Fruit fly (Drosophila melanogaster) whole organism, embryonic: ENCODE measurements around the gene Bace.

Source experiments
- Bteb2 ChIP-seq: fragments of 200-800 bp; sonication (Bioruptor generic); optimal IDR thresholded peaks from 2 replicates; lab custom pipeline; 2016; ENCODE audit warnings: missing biosample characterization, missing genetic modification characterization
- CG10431 ChIP-seq: fragments of 200-800 bp; sonication (Bioruptor generic); optimal IDR thresholded peaks from 3 replicates; lab custom pipeline; 2018; ENCODE audit warnings: missing biosample characterization, mild to moderate bottlenecking, missing genetic modification characterization
- CG10462 ChIP-seq: fragments of 200-800 bp; sonication (Bioruptor generic); optimal IDR thresholded peaks from 2 replicates; lab custom pipeline; 2016; ENCODE audit warnings: missing biosample characterization, missing genetic modification characterization
- CG11085 ChIP-seq: fragments of 200-800 bp; sonication (Bioruptor generic); IDR thresholded peaks from 2 replicates; pipeline ENCODE4 v1.3.6; 2022; ENCODE audit warnings: missing biosample characterization, missing genetic modification characterization
- CG11504 ChIP-seq: fragments of 200-800 bp; sonication (Bioruptor generic); optimal IDR thresholded peaks from 3 replicates; lab custom pipeline; 2019; ENCODE audit warnings: missing biosample characterization, mild to moderate bottlenecking, missing genetic modification characterization, moderate library complexity
- CG11723 ChIP-seq: fragments of 200-800 bp; sonication (Bioruptor generic); optimal IDR thresholded peaks from 2 replicates; lab custom pipeline; 2017; ENCODE audit warnings: missing biosample characterization, mild to moderate bottlenecking, missing genetic modification characterization
- CG17361 ChIP-seq: fragments of 200-800 bp; sonication (Bioruptor generic); IDR thresholded peaks from 3 replicates; pipeline ENCODE4 v1.3.6; 2022; ENCODE audit warnings: missing biosample characterization, missing genetic modification characterization
- CG18599 ChIP-seq: fragments of 200-800 bp; sonication (Bioruptor generic); optimal IDR thresholded peaks from 3 replicates; lab custom pipeline; 2017; ENCODE audit warnings: missing biosample characterization, missing genetic modification characterization, mild to moderate bottlenecking, moderate library complexity, missing genetic modification reagents
- CG18764 ChIP-seq: fragments of 200-800 bp; sonication (Bioruptor generic); optimal IDR thresholded peaks from 3 replicates; lab custom pipeline; 2016; ENCODE audit warnings: missing biosample characterization, missing genetic modification characterization
- CG2202 ChIP-seq: fragments of 200-800 bp; sonication (Bioruptor generic); optimal IDR thresholded peaks from 2 replicates; lab custom pipeline; 2018; ENCODE audit warnings: missing biosample characterization, mild to moderate bottlenecking, missing genetic modification characterization
- CG30403 ChIP-seq: fragments of 200-800 bp; sonication (Bioruptor generic); optimal IDR thresholded peaks from 3 replicates; lab custom pipeline; 2016; ENCODE audit warnings: missing biosample characterization, missing genetic modification characterization
- CG4282 ChIP-seq: fragments of 200-800 bp; sonication (Bioruptor generic); optimal IDR thresholded peaks from 2 replicates; lab custom pipeline; 2016; ENCODE audit warnings: missing biosample characterization, missing genetic modification characterization
- CG4360 ChIP-seq: fragments of 200-800 bp; sonication (Bioruptor generic); IDR thresholded peaks from 2 replicates; pipeline ENCODE4 v1.3.6; 2022; ENCODE audit warnings: missing biosample characterization, missing genetic modification characterization
- CG7357 ChIP-seq: fragments of 200-800 bp; sonication (Bioruptor generic); IDR thresholded peaks from 3 replicates; pipeline ENCODE4 v1.3.6; 2022; ENCODE audit warnings: missing biosample characterization, missing genetic modification characterization
- CG7786 ChIP-seq: fragments of 200-800 bp; sonication (Bioruptor generic); optimal IDR thresholded peaks from 2 replicates; lab custom pipeline; 2016; ENCODE audit warnings: missing biosample characterization, missing genetic modification characterization
- CG8359 ChIP-seq: fragments of 200-800 bp; sonication (Bioruptor generic); optimal IDR thresholded peaks from 2 replicates; lab custom pipeline; 2017; ENCODE audit warnings: missing biosample characterization, mild to moderate bottlenecking, missing genetic modification characterization, borderline replicate concordance
- CHES-1-like ChIP-seq: fragments of 200-800 bp; sonication (Bioruptor generic); optimal IDR thresholded peaks from 2 replicates; lab custom pipeline; 2016; ENCODE audit warnings: missing biosample characterization, missing genetic modification characterization
- D19B ChIP-seq: fragments of 200-800 bp; sonication (Bioruptor generic); optimal IDR thresholded peaks from 2 replicates; lab custom pipeline; 2017; ENCODE audit warnings: missing biosample characterization, mild to moderate bottlenecking, missing genetic modification characterization
- Dp ChIP-seq: fragments of 200-800 bp; sonication (Bioruptor generic); optimal IDR thresholded peaks from 2 replicates; lab custom pipeline; 2018; ENCODE audit warnings: missing biosample characterization, mild to moderate bottlenecking, missing genetic modification characterization, moderate library complexity
- Eip74EF ChIP-seq, 2 experiments: fragments of 200-800 bp in 1 of 2; fragments of >200 bp in 1 of 2; sonication (Bioruptor generic) in 1 of 2; optimal IDR thresholded peaks; 2 replicates each; lab custom pipeline; 2017 to 2019; ENCODE audit warnings: missing biosample characterization in 2 of 2, missing genetic modification characterization in 2 of 2, mild to moderate bottlenecking in 1 of 2, moderate library complexity in 1 of 2
- Gsc ChIP-seq: fragments of 200-800 bp; sonication (Bioruptor generic); IDR thresholded peaks from 2 replicates; pipeline ENCODE4 v1.3.6; 2022; ENCODE audit warnings: missing biosample characterization, missing genetic modification characterization
- Hmr ChIP-seq: fragments of 200-800 bp; sonication (Bioruptor generic); optimal IDR thresholded peaks from 3 replicates; lab custom pipeline; 2017; ENCODE audit warnings: mild to moderate bottlenecking, missing biosample characterization, missing genetic modification reagents, missing genetic modification characterization
- Lpt ChIP-seq: fragments of >200 bp; optimal IDR thresholded peaks from 2 replicates; lab custom pipeline; 2018; ENCODE audit warnings: missing biosample characterization, missing genetic modification characterization
- Sry-β ChIP-seq: fragments of 200-800 bp; sonication (Bioruptor generic); optimal IDR thresholded peaks from 2 replicates; lab custom pipeline; 2018; ENCODE audit warnings: missing biosample characterization, mild to moderate bottlenecking, missing genetic modification characterization, moderate library complexity
- Tbp ChIP-seq: fragments of >200 bp; optimal IDR thresholded peaks from 2 replicates; lab custom pipeline; 2018; ENCODE audit warnings: missing biosample characterization, missing genetic modification characterization
- amos ChIP-seq: fragments of 200-800 bp; sonication (Bioruptor generic); IDR thresholded peaks from 2 replicates; pipeline ENCODE4 v1.3.6; 2022; ENCODE audit warnings: missing biosample characterization, missing genetic modification characterization; ENCODE audit not compliant: partially characterized antibody
- ara ChIP-seq: fragments of 200-800 bp; sonication (Bioruptor generic); IDR thresholded peaks from 2 replicates; pipeline ENCODE4 v1.3.6; 2022; ENCODE audit warnings: missing biosample characterization, missing genetic modification characterization
- ase ChIP-seq: fragments of 200-800 bp; sonication (Bioruptor generic); IDR thresholded peaks from 3 replicates; pipeline ENCODE4 v1.3.6; 2022; ENCODE audit warnings: missing biosample characterization, missing genetic modification characterization
- bigmax ChIP-seq: fragments of 200-800 bp; sonication (Bioruptor generic); optimal IDR thresholded peaks from 2 replicates; lab custom pipeline; 2018; ENCODE audit warnings: missing biosample characterization, mild to moderate bottlenecking, missing genetic modification characterization
- btn ChIP-seq: fragments of 200-800 bp; sonication (Bioruptor generic); optimal IDR thresholded peaks from 2 replicates; lab custom pipeline; 2016; ENCODE audit warnings: missing biosample characterization, missing genetic modification characterization
- cg ChIP-seq: fragments of 200-800 bp; sonication (Bioruptor generic); optimal IDR thresholded peaks from 3 replicates; lab custom pipeline; 2019; ENCODE audit warnings: missing biosample characterization, mild to moderate bottlenecking, missing genetic modification characterization, moderate library complexity
- chn ChIP-seq: fragments of 200-800 bp; sonication (Bioruptor generic); optimal IDR thresholded peaks from 2 replicates; lab custom pipeline; 2016; ENCODE audit warnings: missing biosample characterization, missing genetic modification characterization
- esg ChIP-seq: fragments of 200-800 bp; sonication (Bioruptor generic); conservative IDR thresholded peaks from 2 replicates; pipeline ENCODE4 v1.3.6; 2022; ENCODE audit warnings: missing biosample characterization, missing genetic modification characterization
- fd102C ChIP-seq: fragments of 200-800 bp; sonication (Bioruptor generic); optimal IDR thresholded peaks from 2 replicates; lab custom pipeline; 2018; ENCODE audit warnings: missing biosample characterization, mild to moderate bottlenecking, missing genetic modification characterization, moderate library complexity
- fu2 ChIP-seq: fragments of 200-800 bp; sonication (Bioruptor generic); optimal IDR thresholded peaks from 2 replicates; lab custom pipeline; 2016; ENCODE audit warnings: missing biosample characterization, missing genetic modification characterization
- gcm2 ChIP-seq: fragments of 200-800 bp; sonication (Bioruptor generic); optimal IDR thresholded peaks from 2 replicates; lab custom pipeline; 2016; ENCODE audit warnings: missing biosample characterization, missing genetic modification characterization
- gem ChIP-seq: fragments of 200-800 bp; sonication (Bioruptor generic); optimal IDR thresholded peaks from 2 replicates; lab custom pipeline; 2019; ENCODE audit warnings: missing biosample characterization, mild to moderate bottlenecking, missing genetic modification characterization, moderate library complexity
- h ChIP-seq: fragments of >200 bp; optimal IDR thresholded peaks from 2 replicates; lab custom pipeline; 2017
- ham ChIP-seq: fragments of 200-800 bp; sonication (Bioruptor generic); IDR thresholded peaks from 2 replicates; pipeline ENCODE4 v1.3.6; 2022; ENCODE audit warnings: missing biosample characterization, missing genetic modification characterization
- kay ChIP-seq: fragments of 200-800 bp; sonication (Bioruptor generic); optimal IDR thresholded peaks from 2 replicates; lab custom pipeline; 2016; ENCODE audit warnings: missing biosample characterization, missing genetic modification characterization
- lov ChIP-seq, 2 experiments: fragments of 200-800 bp in 1 of 2; fragments of >200 bp in 1 of 2; sonication (Bioruptor generic) in 1 of 2; IDR thresholded peaks in 1 of 2; optimal IDR thresholded peaks in 1 of 2; 2 replicates in 1 of 2; 3 replicates in 1 of 2; pipeline versions ENCODE4 v1.3.6 to Lab custom; 2017 to 2022; ENCODE audit warnings: missing biosample characterization in 1 of 2, missing genetic modification characterization in 1 of 2
- nom ChIP-seq: fragments of 200-800 bp; sonication (Bioruptor generic); optimal IDR thresholded peaks from 2 replicates; lab custom pipeline; 2017; ENCODE audit warnings: missing biosample characterization, missing genetic modification characterization, mild to moderate bottlenecking, moderate library complexity, missing genetic modification reagents
- oc ChIP-seq: fragments of 200-800 bp; sonication (Bioruptor generic); optimal IDR thresholded peaks from 2 replicates; lab custom pipeline; 2018; ENCODE audit warnings: missing biosample characterization, mild to moderate bottlenecking, missing genetic modification characterization, moderate library complexity
- p53 ChIP-seq: fragments of 200-800 bp; sonication (Bioruptor generic); optimal IDR thresholded peaks from 2 replicates; lab custom pipeline; 2016; ENCODE audit warnings: missing biosample characterization, missing genetic modification characterization
- pan ChIP-seq, 4 experiments: fragments of >200 bp in 3 of 4; fragments of 200-800 bp in 1 of 4; sonication (Bioruptor generic) in 1 of 4; optimal IDR thresholded peaks in 3 of 4; IDR thresholded peaks in 1 of 4; 2 replicates each; pipeline versions ENCODE4 v1.3.6 to Lab custom; 2017 to 2022; ENCODE audit warnings: missing biosample characterization in 2 of 4, missing genetic modification characterization in 2 of 4, mixed read lengths in 1 of 4
- pfk ChIP-seq: fragments of 200-800 bp; sonication (Bioruptor generic); optimal IDR thresholded peaks from 2 replicates; lab custom pipeline; 2018; ENCODE audit warnings: missing biosample characterization, mild to moderate bottlenecking, missing genetic modification characterization, moderate library complexity
- sens-2 ChIP-seq: fragments of 200-800 bp; sonication (Bioruptor generic); IDR thresholded peaks from 2 replicates; pipeline ENCODE4 v1.3.6; 2022; ENCODE audit warnings: missing biosample characterization, missing genetic modification characterization
- sima ChIP-seq: fragments of 200-800 bp; sonication (Bioruptor generic); optimal IDR thresholded peaks from 2 replicates; lab custom pipeline; 2016; ENCODE audit warnings: missing biosample characterization, missing genetic modification characterization
- ttk ChIP-seq: fragments of 200-800 bp; sonication (Bioruptor generic); IDR thresholded peaks from 2 replicates; pipeline ENCODE4 v2.1.2; 2022; ENCODE audit warnings: missing biosample characterization, missing genetic modification characterization
- unpg ChIP-seq: fragments of 200-800 bp; sonication (Bioruptor generic); optimal IDR thresholded peaks from 3 replicates; lab custom pipeline; 2018; ENCODE audit warnings: missing biosample characterization, mild to moderate bottlenecking, missing genetic modification characterization, moderate library complexity
- zen ChIP-seq: fragments of 200-800 bp; sonication (Bioruptor generic); optimal IDR thresholded peaks from 3 replicates; lab custom pipeline; 2018; ENCODE audit warnings: missing biosample characterization, mild to moderate bottlenecking, missing genetic modification characterization, moderate library complexity

Bace gene

DNA sequence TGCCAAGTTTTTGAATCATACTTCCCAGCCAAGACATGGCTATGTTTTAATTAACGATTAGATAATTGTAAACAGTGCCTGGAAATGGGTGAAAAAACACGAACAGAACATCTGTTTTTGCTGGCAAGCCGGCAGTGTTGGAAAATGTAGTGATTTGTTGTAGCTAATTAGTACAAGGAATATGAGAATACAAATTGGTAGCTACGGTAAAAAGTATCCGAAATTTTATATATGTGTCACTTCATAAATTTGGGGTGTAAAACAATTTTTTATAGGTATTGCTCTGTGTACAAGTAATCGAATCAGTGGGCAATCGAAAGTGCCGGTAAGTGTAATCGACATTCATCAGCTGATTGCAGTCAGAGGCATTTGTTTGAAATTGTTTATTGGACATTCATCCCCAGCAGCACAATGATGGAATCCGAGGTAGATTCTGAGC is 21.2 kb upstream of the Bace start, which contains the start of the genes mRpL51 and Uba4 (continued):
- no peak for TF ChIP-seq ase (GFP tag; lab: Robert Waterston, UW)
- TF ChIP-seq gcm2 (GFP tag; lab: Kevin White, UChicago), result no peak
- TF ChIP-seq zen (tag; lab: Kevin White, UChicago), result peak; percentile 58
- no peak for TF ChIP-seq p53 (GFP tag; lab: Kevin White, UChicago)
- no peak for TF ChIP-seq sens-2
- no peak for TF ChIP-seq CG11085 (GFP tag; lab: Robert Waterston, UW)
- TF ChIP-seq Gsc (GFP tag; lab: Robert Waterston, UW), result no peak
- TF ChIP-seq CG4282 (GFP tag; lab: Kevin White, UChicago), result peak; percentile 28
- TF ChIP-seq CG18599 (GFP tag; lab: Kevin White, UChicago), result peak; percentile 67
- peak; percentile 64 for TF ChIP-seq CHES-1-like
- peak; percentile 32 for TF ChIP-seq CG18764
- TF ChIP-seq chn (GFP tag; lab: Kevin White, UChicago), result peak; percentile 26
- no peak for TF ChIP-seq CG8359 (GFP tag; lab: Kevin White, UChicago)
- no peak for TF ChIP-seq CG11504 (tag; lab: Kevin White, UChicago)
- no peak for TF ChIP-seq kay (GFP tag; lab: Kevin White, UChicago)
- no peak for TF ChIP-seq pfk (GFP tag; lab: Kevin White, UChicago)
- no peak for TF ChIP-seq bigmax (GFP tag; lab: Kevin White, UChicago)
- peak; percentile 38 for TF ChIP-seq unpg (GFP tag; lab: Kevin White, UChicago)
- TF ChIP-seq fu2 (GFP tag; lab: Kevin White, UChicago), result peak; percentile 34
- no peak for TF ChIP-seq h (lab: Kevin White, UChicago)
- no peak for TF ChIP-seq lov (optimal IDR thresholded peaks at IDR 0.05; lab: Kevin White, UChicago)
- TF ChIP-seq lov (GFP tag; IDR thresholded peaks at IDR 0.05; lab: Robert Waterston, UW), result no peak
- TF ChIP-seq CG30403, result peak; percentile 53
- no peak for TF ChIP-seq CG11723
- no peak for TF ChIP-seq cg (GFP tag; lab: Kevin White, UChicago)
- TF ChIP-seq CG10462 (GFP tag; lab: Kevin White, UChicago), result no peak
- TF ChIP-seq ttk (GFP tag; lab: Robert Waterston, UW), result no peak
- TF ChIP-seq CG10431 (GFP tag; lab: Kevin White, UChicago), result no peak
- TF ChIP-seq Tbp (GFP tag; lab: Kevin White, UChicago), result no peak
- no peak for TF ChIP-seq ham
- no peak for TF ChIP-seq CG7357 (GFP tag; lab: Robert Waterston, UW)
- no peak for TF ChIP-seq CG17361
- no peak for TF ChIP-seq btn (GFP tag; lab: Kevin White, UChicago)
- TF ChIP-seq CG2202 (tag; lab: Kevin White, UChicago), result no peak
- TF ChIP-seq CG4360 (GFP tag; lab: Robert Waterston, UW), result no peak
- TF ChIP-seq nom (GFP tag; lab: Kevin White, UChicago), result no peak
- no peak for TF ChIP-seq Hmr (GFP tag; lab: Kevin White, UChicago)
- TF ChIP-seq Sry-β (GFP tag; lab: Kevin White, UChicago), result no peak
- TF ChIP-seq pan (optimal IDR thresholded peaks at IDR 0.05; lab: Kevin White, UChicago), result no peak
- no peak for TF ChIP-seq pan (GFP tag; optimal IDR thresholded peaks at IDR 0.05 in 1 of 2, IDR thresholded peaks at IDR 0.05 in 1 of 2)
- no peak for TF ChIP-seq ara (GFP tag; lab: Robert Waterston, UW)
- no peak for TF ChIP-seq Lpt (GFP tag; lab: Kevin White, UChicago)
- TF ChIP-seq sima (GFP tag; lab: Kevin White, UChicago), result no peak
- no peak for TF ChIP-seq Eip74EF (GFP tag; optimal IDR thresholded peaks at IDR 0.05; lab: Kevin White, UChicago)
- TF ChIP-seq Bteb2 (GFP tag; lab: Kevin White, UChicago), result peak; percentile 7
- no peak; the same call in 1 of the 2 replicates for TF ChIP-seq amos (GFP tag; lab: Robert Waterston, UW)
- TF ChIP-seq gem (tag; lab: Kevin White, UChicago), result no peak
- TF ChIP-seq fd102C, result no peak
- TF ChIP-seq oc, result no peak
- TF ChIP-seq D19B (GFP tag; lab: Kevin White, UChicago), result no peak
- peak; percentile 7 for TF ChIP-seq CG7786 (GFP tag; lab: Kevin White, UChicago)
- peak; percentile 58 for TF ChIP-seq Dp (GFP tag; lab: Kevin White, UChicago)
- TF ChIP-seq esg (GFP tag; lab: Robert Waterston, UW), result no peak
